Worm (Caenorhabditis elegans) whole organism, L1 larva: ENCODE results near the gene F14H3.4.

ENCODE experiments used
- C34B4.2 ChIP-seq: sonication (generic microtip); optimal IDR thresholded peaks from 2 replicates; lab custom pipeline; 2017; ENCODE audit warnings: mild to moderate bottlenecking, missing genetic modification characterization, missing compliant biosample characterization
- ama-1 ChIP-seq: fragments of 150-350 bp; optimal IDR thresholded peaks from 2 replicates; lab custom pipeline; 2014

DNA sequence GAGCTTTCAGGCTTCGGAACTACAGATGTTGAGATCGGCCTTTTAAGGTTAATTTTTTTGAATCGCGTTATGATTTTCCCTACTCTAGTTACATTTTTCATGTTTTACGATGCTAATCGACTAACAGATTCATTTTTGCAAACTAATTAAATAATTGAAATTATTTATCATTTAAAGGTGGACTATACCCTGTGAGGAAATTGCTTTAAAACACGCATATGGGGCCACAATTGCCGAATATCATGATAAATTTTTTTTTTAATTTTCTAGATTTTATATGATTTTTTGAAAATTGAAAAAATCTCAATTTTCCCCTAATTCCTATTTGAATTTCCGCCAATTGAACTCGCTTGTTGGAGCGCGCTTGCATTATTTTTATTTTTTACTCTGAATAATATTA, 7.1 kb upstream of the F14H3.4 start, which contains the start of gene fbxa-100:
- no peak for TF ChIP-seq ama-1
- TF ChIP-seq C34B4.2 (tag; lab: Kevin White, UChicago), result no peak
